Worm (Caenorhabditis elegans) whole organism, L4 larva: Measurements from ENCODE around the gene F22B5.6.

ENCODE experiments used
- F10B5.3 ChIP-seq: sonication (generic microtip); optimal IDR thresholded peaks from 2 replicates; lab custom pipeline; 2016; ENCODE audit warnings: mild to moderate bottlenecking, missing genetic modification characterization, missing compliant biosample characterization
- F49E8.2 ChIP-seq: sonication (generic microtip); optimal IDR thresholded peaks from 2 replicates; lab custom pipeline; 2016; ENCODE audit warnings: missing compliant biosample characterization, mild to moderate bottlenecking, missing genetic modification characterization, borderline replicate concordance
- R02D3.7 ChIP-seq: fragments of 150-350 bp; sonication (generic microtip); optimal IDR thresholded peaks from 3 replicates; lab custom pipeline; 2014; ENCODE audit warnings: missing biosample characterization, missing genetic modification characterization
- T26A8.4 ChIP-seq: fragments of 200-800 bp; sonication (Bioruptor generic); IDR thresholded peaks from 2 replicates; pipeline ENCODE4 v1.3.6; 2022; ENCODE audit warnings: missing genetic modification characterization, missing compliant biosample characterization
- Y105C5A.15 ChIP-seq: fragments of 200-800 bp; sonication (Bioruptor generic); IDR thresholded peaks from 2 replicates; pipeline ENCODE4 v1.3.6; 2022; ENCODE audit warnings: missing genetic modification characterization, missing compliant biosample characterization
- Y48G9A.11 ChIP-seq: fragments of 200-800 bp; sonication (Bioruptor generic); IDR thresholded peaks from 2 replicates; pipeline ENCODE4 v1.3.6; 2022; ENCODE audit warnings: missing genetic modification reagents, missing genetic modification characterization, missing compliant biosample characterization
- Y5F2A.4 ChIP-seq: fragments of 200-800 bp; sonication (Bioruptor generic); optimal IDR thresholded peaks from 2 replicates; lab custom pipeline; 2018; ENCODE audit warnings: mild to moderate bottlenecking, missing genetic modification characterization, missing compliant biosample characterization
- Y75B8A.6 ChIP-seq: fragments of 200-800 bp; sonication (Bioruptor generic); IDR thresholded peaks from 2 replicates; pipeline ENCODE4 v1.3.6; 2022; ENCODE audit warnings: missing genetic modification reagents, missing genetic modification characterization, missing compliant biosample characterization
- ZK546.5 ChIP-seq, 2 experiments: sonication (generic microtip); optimal IDR thresholded peaks; 2 replicates each; lab custom pipeline; 2017; ENCODE audit warnings: missing biosample characterization in 2 of 2, missing genetic modification characterization in 2 of 2
- ama-1 ChIP-seq: fragments of 150-350 bp; optimal IDR thresholded peaks from 2 replicates; lab custom pipeline; 2014; ENCODE audit warnings: inconsistent platforms, mixed read lengths
- arid-1 ChIP-seq: fragments of 200-800 bp; sonication (Bioruptor generic); conservative IDR thresholded peaks from 2 replicates; pipeline ENCODE4 v1.3.6; 2022; ENCODE audit warnings: missing genetic modification reagents, missing genetic modification characterization, missing compliant biosample characterization
- ceh-28 ChIP-seq: fragments of 150-350 bp; optimal IDR thresholded peaks from 2 replicates; lab custom pipeline; 2014; ENCODE audit warnings: missing biosample characterization, missing genetic modification reagents, missing genetic modification characterization
- cey-2 ChIP-seq: sonication (generic microtip); optimal IDR thresholded peaks from 3 replicates; lab custom pipeline; 2017; ENCODE audit warnings: missing genetic modification characterization, mild to moderate bottlenecking, missing compliant biosample characterization, antibody characterized with exemption, borderline replicate concordance; ENCODE audit not compliant: insufficient read depth
- ctbp-1 ChIP-seq: fragments of 200-800 bp; sonication (Bioruptor generic); IDR thresholded peaks from 2 replicates; pipeline ENCODE4 v1.3.6; 2022; ENCODE audit warnings: missing genetic modification reagents, missing genetic modification characterization, missing compliant biosample characterization
- daf-12 ChIP-seq: fragments of 150-350 bp; optimal IDR thresholded peaks from 2 replicates; lab custom pipeline; 2014; ENCODE audit warnings: missing biosample characterization, missing genetic modification reagents, missing genetic modification characterization
- dmd-6 ChIP-seq: fragments of 200-800 bp; sonication (Bioruptor generic); IDR thresholded peaks from 2 replicates; pipeline ENCODE4 v1.3.6; 2022; ENCODE audit warnings: missing genetic modification reagents, missing genetic modification characterization, missing compliant biosample characterization
- dmd-8 ChIP-seq: fragments of 200-800 bp; sonication (Bioruptor generic); IDR thresholded peaks from 2 replicates; pipeline ENCODE4 v1.3.6; 2022; ENCODE audit warnings: missing genetic modification characterization, missing compliant biosample characterization
- dpl-1 ChIP-seq: fragments of 150-350 bp; optimal IDR thresholded peaks from 2 replicates; lab custom pipeline; 2014; ENCODE audit warnings: missing biosample characterization, missing genetic modification reagents, missing genetic modification characterization
- duxl-1 ChIP-seq: sonication (generic microtip); optimal IDR thresholded peaks from 2 replicates; lab custom pipeline; 2016; ENCODE audit warnings: mild to moderate bottlenecking, missing genetic modification characterization, moderate library complexity, missing compliant biosample characterization; ENCODE audit not compliant: poor library complexity
- gei-8 ChIP-seq: fragments of 200-800 bp; sonication (Bioruptor generic); optimal IDR thresholded peaks from 2 replicates; lab custom pipeline; 2018; ENCODE audit warnings: mild to moderate bottlenecking, missing genetic modification characterization, missing compliant biosample characterization
- hlh-11 ChIP-seq: fragments of 200-800 bp; sonication (Bioruptor generic); optimal IDR thresholded peaks from 2 replicates; lab custom pipeline; 2018; ENCODE audit warnings: mild to moderate bottlenecking, missing genetic modification characterization, missing compliant biosample characterization
- lin-29 ChIP-seq: fragments of 200-800 bp; sonication (Bioruptor generic); IDR thresholded peaks from 2 replicates; pipeline ENCODE4 v1.3.6; 2022; ENCODE audit warnings: missing genetic modification reagents, missing genetic modification characterization, missing compliant biosample characterization
- lin-38 ChIP-seq: fragments of 200-800 bp; sonication (Bioruptor generic); IDR thresholded peaks from 2 replicates; pipeline ENCODE4 v1.3.6; 2022; ENCODE audit warnings: missing genetic modification reagents, missing genetic modification characterization, missing compliant biosample characterization
- lsy-2 ChIP-seq, 2 experiments: fragments of 150-350 bp in 1 of 2; sonication (generic microtip) in 1 of 2; optimal IDR thresholded peaks; 2 replicates each; lab custom pipeline; 2014 to 2017; ENCODE audit warnings: missing biosample characterization in 2 of 2, missing genetic modification characterization in 2 of 2
- madf-5 ChIP-seq, 2 experiments: fragments of 200-800 bp; sonication (Bioruptor generic); IDR thresholded peaks; 2 replicates each; pipeline ENCODE4 v1.3.6; 2022; ENCODE audit warnings: missing compliant biosample characterization in 2 of 2, missing genetic modification characterization in 2 of 2
- madf-9 ChIP-seq: fragments of 200-800 bp; sonication (Bioruptor generic); conservative IDR thresholded peaks from 2 replicates; pipeline ENCODE4 v1.3.6; 2022; ENCODE audit warnings: missing genetic modification reagents, missing genetic modification characterization, missing compliant biosample characterization
- mdt-29 ChIP-seq: fragments of 200-800 bp; sonication (Bioruptor generic); IDR thresholded peaks from 2 replicates; pipeline ENCODE4 v1.3.6; 2022; ENCODE audit warnings: missing genetic modification reagents, missing genetic modification characterization, missing compliant biosample characterization
- mep-1 ChIP-seq: fragments of 150-350 bp; sonication (generic microtip); optimal IDR thresholded peaks from 3 replicates; lab custom pipeline; 2014; ENCODE audit warnings: missing biosample characterization, missing genetic modification characterization
- mes-2 ChIP-seq: sonication (generic microtip); optimal IDR thresholded peaks from 2 replicates; lab custom pipeline; 2016; ENCODE audit warnings: missing genotype, mild to moderate bottlenecking, missing genetic modification characterization, missing compliant biosample characterization; ENCODE audit not compliant: poor library complexity, severe bottlenecking
- nhr-102 ChIP-seq: sonication (generic microtip); optimal IDR thresholded peaks from 2 replicates; lab custom pipeline; 2016; ENCODE audit warnings: mild to moderate bottlenecking, missing genetic modification characterization, moderate library complexity, missing compliant biosample characterization
- nhr-11 ChIP-seq: fragments of 150-350 bp; optimal IDR thresholded peaks from 2 replicates; lab custom pipeline; 2014; ENCODE audit warnings: missing biosample characterization, missing genetic modification characterization
- nhr-111 ChIP-seq: fragments of 200-800 bp; sonication (Bioruptor generic); optimal IDR thresholded peaks from 2 replicates; lab custom pipeline; 2018; ENCODE audit warnings: mild to moderate bottlenecking, missing genetic modification characterization, missing compliant biosample characterization
- nhr-237 ChIP-seq: sonication (generic microtip); optimal IDR thresholded peaks from 2 replicates; lab custom pipeline; 2017; ENCODE audit warnings: missing biosample characterization, missing genetic modification characterization
- nhr-76 ChIP-seq: fragments of 150-350 bp; optimal IDR thresholded peaks from 2 replicates; lab custom pipeline; 2014; ENCODE audit warnings: missing biosample characterization, missing genetic modification characterization
- php-3 ChIP-seq: fragments of 200-800 bp; sonication (Bioruptor generic); IDR thresholded peaks from 2 replicates; pipeline ENCODE4 v1.3.6; 2022; ENCODE audit warnings: missing genetic modification reagents, missing genetic modification characterization, missing compliant biosample characterization
- rbr-2 ChIP-seq: sonication (generic microtip); optimal IDR thresholded peaks from 2 replicates; lab custom pipeline; 2016; ENCODE audit warnings: missing genotype, missing genetic modification characterization, missing compliant biosample characterization
- saeg-2 ChIP-seq: fragments of 200-800 bp; sonication (Bioruptor generic); IDR thresholded peaks from 2 replicates; pipeline ENCODE4 v1.3.6; 2022; ENCODE audit warnings: missing genetic modification reagents, missing genetic modification characterization, missing compliant biosample characterization
- snpc-1.2 ChIP-seq: fragments of 200-800 bp; sonication (Bioruptor generic); IDR thresholded peaks from 2 replicates; pipeline ENCODE4 v1.3.6; 2022; ENCODE audit warnings: missing genetic modification reagents, missing genetic modification characterization, missing compliant biosample characterization
- snpc-4 ChIP-seq: fragments of 150-350 bp; optimal IDR thresholded peaks from 2 replicates; lab custom pipeline; 2014; ENCODE audit warnings: missing biosample characterization, missing genetic modification characterization
- spr-3 ChIP-seq: fragments of 200-800 bp; sonication (Bioruptor generic); optimal IDR thresholded peaks from 2 replicates; lab custom pipeline; 2018; ENCODE audit warnings: mild to moderate bottlenecking, missing genetic modification characterization, missing compliant biosample characterization
- tag-97 ChIP-seq: fragments of 200-800 bp; sonication (Bioruptor generic); IDR thresholded peaks from 2 replicates; pipeline ENCODE4 v1.3.6; 2022; ENCODE audit warnings: missing genetic modification characterization, missing compliant biosample characterization
- zag-1 ChIP-seq: fragments of 150-350 bp; optimal IDR thresholded peaks from 2 replicates; lab custom pipeline; 2014; ENCODE audit warnings: missing biosample characterization, missing genetic modification characterization
- zfp-2 ChIP-seq: sonication (generic microtip); optimal IDR thresholded peaks from 2 replicates; lab custom pipeline; 2016; ENCODE audit warnings: mild to moderate bottlenecking, missing genetic modification characterization, missing compliant biosample characterization
- zfp-3 ChIP-seq: fragments of 200-800 bp; sonication (Bioruptor generic); conservative IDR thresholded peaks from 2 replicates; pipeline ENCODE4 v1.3.6; 2022; ENCODE audit warnings: missing genetic modification reagents, missing genetic modification characterization, missing compliant biosample characterization

F22B5.6 gene

DNA sequence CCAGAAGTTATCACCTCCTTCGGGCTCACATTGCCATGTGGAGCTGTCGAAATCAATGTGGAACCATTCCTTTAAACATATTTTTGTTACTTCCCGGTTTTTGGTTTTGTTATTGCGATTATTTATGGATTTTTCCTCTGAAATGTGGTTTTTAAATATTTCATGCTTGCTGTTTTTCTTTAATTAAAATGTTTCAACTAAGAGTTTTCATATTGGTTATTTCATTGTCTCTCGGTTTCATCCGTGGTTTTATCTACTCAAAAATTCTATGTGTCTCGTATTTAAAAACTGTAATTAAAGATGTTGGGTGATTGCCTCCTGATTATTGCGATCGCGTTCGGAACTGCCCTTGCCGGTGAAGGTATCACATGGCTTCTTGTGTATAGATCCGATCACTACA is 10.9 kb upstream of the F22B5.6 start, which contains the start of gene F22B5.10:
Gene F22B5.10, plus strand, starts transcription at position 301 of the 400 bp plus-strand sequence.
- TF ChIP-seq ama-1 (peak; percentile 49), tag-97 (no peak), zfp-2 (tag; lab: Kevin White, UChicago) (no peak), lin-38 (GFP tag; lab: Robert Waterston, UW) (peak; percentile 23; the same call in 1 of the 2 replicates), madf-9 (no peak), Y75B8A.6 (GFP tag; lab: Robert Waterston, UW) (no peak)

ce11 chrII:8464448-8464898 is 8.5 kb upstream of the F22B5.6 start, which contains the start of gene fars-3:
fars-3 (plus strand) TSS chrII:8464848.
- TF ChIP-seq arid-1 (GFP tag; lab: Robert Waterston, UW) = peak; percentile 14; the same call in 1 of the 2 replicates
- 0 out of 2 replicates have a peak, but pooled peaks have one; percentile 10 for TF ChIP-seq zfp-3
- peak; percentile 64; the same call in 1 of the 2 replicates for TF ChIP-seq snpc-1.2 (GFP tag; lab: Robert Waterston, UW)
- TF ChIP-seq mep-1 (tag; lab: Kevin White, UChicago) = peak; percentile 76
- no peak for TF ChIP-seq dmd-6 (GFP tag; lab: Robert Waterston, UW)
- TF ChIP-seq nhr-76 (tag; lab: Kevin White, UChicago) = no peak
- TF ChIP-seq lsy-2 (tag; optimal IDR thresholded peaks at IDR 0.05; lab: Kevin White, UChicago) = peak in 1 of 2 experiments; percentile 66
- no peak for TF ChIP-seq F49E8.2 (tag; lab: Kevin White, UChicago)
- TF ChIP-seq dpl-1 (GFP tag; lab: Kevin White, UChicago) = peak; percentile 45
- TF ChIP-seq rbr-2 (tag; lab: Kevin White, UChicago) = peak; percentile 25
- TF ChIP-seq mdt-29 (GFP tag; lab: Robert Waterston, UW) = no peak
- TF ChIP-seq duxl-1 (tag; lab: Kevin White, UChicago) = peak; percentile 37
- peak; percentile 43; the same call in 1 of the 2 replicates for TF ChIP-seq ctbp-1
- peak; percentile 65 for TF ChIP-seq mes-2 (tag; lab: Kevin White, UChicago)
- TF ChIP-seq gei-8 (GFP tag; lab: Kevin White, UChicago) = no peak
- TF ChIP-seq lin-38 (GFP tag; lab: Robert Waterston, UW) = peak; percentile 67; the same call in 1 of the 2 replicates
- peak; percentile 27 for TF ChIP-seq nhr-102

- TF ChIP-seq arid-1 (GFP tag; lab: Robert Waterston, UW) = peak; percentile 34; the same call in 1 of the 2 replicates
Observed at ce11 chrII:8459832-8460566, 4.0 kb upstream of the F22B5.6 start.

- TF ChIP-seq madf-5 (GFP tag; IDR thresholded peaks at IDR 0.05; lab: Robert Waterston, UW) (no peak), dmd-8 (no peak), snpc-4 (no peak), php-3 (GFP tag; lab: Robert Waterston, UW) (no peak), zag-1 (tag; lab: Kevin White, UChicago) (no peak), spr-3 (GFP tag; lab: Kevin White, UChicago) (no peak), daf-12 (no peak), ZK546.5 (tag; optimal IDR thresholded peaks at IDR 0.05; lab: Kevin White, UChicago) (no peak), hlh-11 (peak; percentile 24), tag-97 (no peak), mdt-29 (GFP tag; lab: Robert Waterston, UW) (no peak), saeg-2 (GFP tag; lab: Robert Waterston, UW) (no peak), cey-2 (tag; lab: Kevin White, UChicago) (no peak), F10B5.3 (tag; lab: Kevin White, UChicago) (no peak), Y48G9A.11 (no peak), nhr-111 (GFP tag; lab: Kevin White, UChicago) (no peak), Y105C5A.15 (no peak), nhr-11 (tag; lab: Kevin White, UChicago) (no peak), lin-29 (GFP tag; lab: Robert Waterston, UW) (no peak), T26A8.4 (GFP tag; lab: Robert Waterston, UW) (no peak), ceh-28 (tag; lab: Kevin White, UChicago) (peak; percentile 11), R02D3.7 (tag; lab: Kevin White, UChicago) (no peak), nhr-237 (tag; lab: Kevin White, UChicago) (no peak), snpc-1.2 (GFP tag; lab: Robert Waterston, UW) (no peak), Y5F2A.4 (no peak)
Observed at ce11 chrII:8457438-8457837, 1.4 kb upstream of the F22B5.6 start, which contains the start of gene zyg-9. zyg-9 (plus strand) TSS chrII:8457818.
